Worm (Caenorhabditis elegans): ENCODE results near the gene prp-40.

ce11 chrIII:9482423-9482993 lies 39.4 kb upstream of the prp-40 start:
- no peak for TF ChIP-seq dmd-6 (GFP tag; IDR thresholded peaks at IDR 0.05)
- no peak for TF ChIP-seq dpl-1 (GFP tag; optimal IDR thresholded peaks at IDR 0.05)
- TF ChIP-seq ama-1 (optimal IDR thresholded peaks at IDR 0.05) = no peak
- no peak for TF ChIP-seq nhr-11 (tag; optimal IDR thresholded peaks at IDR 0.05)
- no peak for TF ChIP-seq fos-1 (tag; optimal IDR thresholded peaks at IDR 0.05)
- TF ChIP-seq Y105C5A.15 (GFP tag; IDR thresholded peaks at IDR 0.05) = no peak
- no peak for TF ChIP-seq vab-7 (GFP tag; IDR thresholded peaks at IDR 0.05)
- peak; percentile 73 for TF ChIP-seq aha-1 (tag)
- TF ChIP-seq snpc-1.2 (GFP tag; IDR thresholded peaks at IDR 0.05) = no peak
- no peak for TF ChIP-seq nhr-28 (tag; optimal IDR thresholded peaks at IDR 0.05)
- TF ChIP-seq mdl-1 (tag; optimal IDR thresholded peaks at IDR 0.05) = no peak
- TF ChIP-seq jun-1 (tag; optimal IDR thresholded peaks at IDR 0.05) = no peak
- TF ChIP-seq unc-62 (GFP tag; optimal IDR thresholded peaks at IDR 0.05 in 1 of 2) = no peak
- no peak for TF ChIP-seq unc-62 (tag; optimal IDR thresholded peaks at IDR 0.05)
